Worm (Caenorhabditis elegans) whole organism, early embryonic: ENCODE measurements around the gene F09C8.2.

ENCODE experiments used
- flt-1 ChIP-seq: fragments of 200-800 bp; sonication (Bioruptor generic); IDR thresholded peaks from 2 replicates; pipeline ENCODE4 v1.3.6; 2022; ENCODE audit warnings: missing genetic modification characterization, missing compliant biosample characterization
- scrt-1 ChIP-seq: fragments of 200-800 bp; sonication (Bioruptor generic); IDR thresholded peaks from 2 replicates; pipeline ENCODE4 v1.3.6; 2022; ENCODE audit warnings: missing genetic modification characterization, missing compliant biosample characterization

DNA sequence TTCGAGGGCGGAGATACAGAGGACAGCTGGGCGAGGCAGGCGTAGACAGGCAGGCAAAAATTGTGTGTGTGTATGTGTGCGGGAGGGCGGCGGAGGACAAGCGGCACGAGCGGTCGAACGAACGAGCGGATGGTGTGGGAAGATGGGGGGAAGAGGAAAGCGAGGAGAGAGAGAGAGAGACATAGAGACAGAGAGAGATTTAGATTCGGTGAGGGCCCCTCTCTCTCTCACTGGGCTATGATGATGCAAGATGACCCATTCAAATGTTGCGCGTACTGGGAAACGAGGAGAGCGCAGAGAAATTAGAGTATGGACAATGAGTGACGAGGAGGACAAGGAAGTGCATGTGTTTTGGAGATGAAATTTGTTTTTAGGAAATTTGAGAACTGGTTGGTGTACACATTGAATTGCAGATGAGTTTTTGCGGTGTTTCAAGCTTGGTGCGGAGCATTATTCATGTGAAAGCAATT, 941 bp upstream of the F09C8.2 start:
- TF ChIP-seq flt-1 (GFP tag; lab: Robert Waterston, UW) = peak; percentile 22; the same call in 1 of the 2 replicates
- TF ChIP-seq scrt-1 = no peak
